Worm (Caenorhabditis elegans) whole organism, midembryonic: ENCODE results near the gene acr-2.

Experiments
- T22C8.4 ChIP-seq: fragments of 200-800 bp; sonication (Bioruptor generic); IDR thresholded peaks from 2 replicates; pipeline ENCODE4 v1.3.6; 2022; ENCODE audit warnings: missing genetic modification characterization, missing compliant biosample characterization
- flt-1 ChIP-seq: fragments of 200-800 bp; sonication (Bioruptor generic); IDR thresholded peaks from 2 replicates; pipeline ENCODE4 v1.3.6; 2022; ENCODE audit warnings: missing genetic modification characterization, missing compliant biosample characterization
- med-1 ChIP-seq: sonication (generic microtip); optimal IDR thresholded peaks from 2 replicates; lab custom pipeline; 2017; ENCODE audit warnings: missing genetic modification characterization, mild to moderate bottlenecking, missing compliant biosample characterization, antibody characterized with exemption, missing genetic modification reagents; ENCODE audit not compliant: insufficient read depth
- tab-1 ChIP-seq: fragments of 200-800 bp; sonication (Bioruptor generic); IDR thresholded peaks from 2 replicates; pipeline ENCODE4 v1.3.6; 2022; ENCODE audit warnings: missing genetic modification characterization, missing compliant biosample characterization

DNA sequence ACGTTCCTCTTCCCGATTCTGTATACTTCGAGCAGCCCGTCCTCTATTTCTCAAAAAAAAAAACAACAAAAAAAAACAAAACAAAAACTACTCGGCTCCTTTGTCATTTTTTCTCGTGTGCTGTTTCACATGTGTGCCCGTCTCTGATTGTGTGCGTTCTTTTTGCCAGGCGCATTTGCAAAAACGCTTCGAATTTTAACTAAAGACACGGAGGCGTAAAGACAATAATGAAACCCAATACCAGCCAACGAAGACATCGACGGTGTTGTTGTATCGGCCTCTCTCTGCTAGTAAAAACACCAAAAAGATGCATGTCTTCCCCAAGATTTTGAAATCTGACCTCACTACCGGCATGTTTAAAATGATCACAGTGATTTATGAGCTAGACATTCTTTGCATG lies 44.5 kb downstream of the acr-2 start:
- TF ChIP-seq tab-1 (GFP tag; lab: Robert Waterston, UW) (no peak), flt-1 (GFP tag; lab: Robert Waterston, UW) (no peak), T22C8.4 (no peak), med-1 (GFP tag; lab: Kevin White, UChicago) (no peak)
